Worm (Caenorhabditis elegans) whole organism, L2 larva: ENCODE data around the gene str-229.

ENCODE experiments used
- C34F6.9 ChIP-seq: fragments of 150-350 bp; optimal IDR thresholded peaks from 2 replicates; lab custom pipeline; 2014; ENCODE audit warnings: missing biosample characterization, missing genetic modification characterization
- F13H6.1 ChIP-seq: sonication (generic microtip); optimal IDR thresholded peaks from 2 replicates; lab custom pipeline; 2016; ENCODE audit warnings: missing genetic modification characterization, missing compliant biosample characterization
- R02D3.7 ChIP-seq: fragments of 150-350 bp; optimal IDR thresholded peaks from 2 replicates; lab custom pipeline; 2014; ENCODE audit warnings: missing biosample characterization, missing genetic modification characterization
- ZK546.5 ChIP-seq: sonication (generic microtip); optimal IDR thresholded peaks from 2 replicates; lab custom pipeline; 2017; ENCODE audit warnings: missing biosample characterization, missing genetic modification characterization
- alr-1 ChIP-seq: fragments of 150-350 bp; optimal IDR thresholded peaks from 2 replicates; lab custom pipeline; 2014; ENCODE audit warnings: missing biosample characterization, missing genetic modification characterization
- aly-2 ChIP-seq: fragments of 150-350 bp; optimal IDR thresholded peaks from 2 replicates; lab custom pipeline; 2014; ENCODE audit warnings: missing biosample characterization, missing genetic modification characterization
- ama-1 ChIP-seq: fragments of 150-350 bp; optimal IDR thresholded peaks from 2 replicates; lab custom pipeline; 2018; ENCODE audit warnings: inconsistent platforms
- blmp-1 ChIP-seq: sonication (generic microtip); optimal IDR thresholded peaks from 2 replicates; lab custom pipeline; 2017; ENCODE audit warnings: missing genetic modification characterization, mild to moderate bottlenecking, missing compliant biosample characterization, antibody characterized with exemption, moderate library complexity; ENCODE audit not compliant: insufficient read depth
- ceh-82 ChIP-seq: fragments of 150-350 bp; optimal IDR thresholded peaks from 2 replicates; lab custom pipeline; 2014; ENCODE audit warnings: missing biosample characterization, missing genetic modification characterization
- crh-2 ChIP-seq: sonication (generic microtip); optimal IDR thresholded peaks from 2 replicates; lab custom pipeline; 2017; ENCODE audit warnings: missing biosample characterization, missing genetic modification characterization
- dmd-4 ChIP-seq: sonication (generic microtip); optimal IDR thresholded peaks from 2 replicates; lab custom pipeline; 2017; ENCODE audit warnings: missing biosample characterization, missing genetic modification characterization
- egl-27 ChIP-seq: sonication (generic microtip); optimal IDR thresholded peaks from 3 replicates; lab custom pipeline; 2017; ENCODE audit warnings: missing biosample characterization, missing genetic modification reagents, missing genetic modification characterization
- elt-1 ChIP-seq: fragments of 150-350 bp; optimal IDR thresholded peaks from 2 replicates; lab custom pipeline; 2014; ENCODE audit warnings: missing biosample characterization, missing genetic modification characterization
- elt-3 ChIP-seq: sonication (generic microtip); optimal IDR thresholded peaks from 2 replicates; lab custom pipeline; 2017; ENCODE audit warnings: missing biosample characterization, missing genetic modification characterization
- fos-1 ChIP-seq: fragments of 150-350 bp; optimal IDR thresholded peaks from 2 replicates; lab custom pipeline; 2014; ENCODE audit warnings: missing biosample characterization, missing genetic modification characterization
- gmeb-1 ChIP-seq: fragments of 150-350 bp; optimal IDR thresholded peaks from 2 replicates; lab custom pipeline; 2014; ENCODE audit warnings: missing biosample characterization, missing genetic modification characterization
- lin-13 ChIP-seq: fragments of 150-350 bp; optimal IDR thresholded peaks from 2 replicates; lab custom pipeline; 2014; ENCODE audit warnings: missing biosample characterization, missing genetic modification reagents, missing genetic modification characterization
- lin-39 ChIP-seq: fragments of 150-350 bp; optimal IDR thresholded peaks from 2 replicates; lab custom pipeline; 2014; ENCODE audit warnings: missing biosample characterization, missing genetic modification reagents, missing genetic modification characterization
- lsy-2 ChIP-seq, 2 experiments: fragments of 150-350 bp in 1 of 2; sonication (generic microtip) in 1 of 2; optimal IDR thresholded peaks; 2 replicates each; lab custom pipeline; 2014 to 2017; ENCODE audit warnings: missing biosample characterization in 2 of 2, missing genetic modification characterization in 2 of 2
- mdl-1 ChIP-seq, 2 experiments: fragments of 150-350 bp in 1 of 2; sonication (generic microtip) in 1 of 2; optimal IDR thresholded peaks; 2 replicates each; lab custom pipeline; 2017; ENCODE audit warnings: missing biosample characterization in 2 of 2, missing genetic modification characterization in 2 of 2
- nhr-11 ChIP-seq: fragments of 150-350 bp; optimal IDR thresholded peaks from 2 replicates; lab custom pipeline; 2014; ENCODE audit warnings: missing biosample characterization, missing genetic modification characterization
- nhr-21 ChIP-seq: fragments of 150-350 bp; optimal IDR thresholded peaks from 2 replicates; lab custom pipeline; 2014; ENCODE audit warnings: missing biosample characterization, missing genetic modification characterization
- nhr-23 ChIP-seq: fragments of 150-350 bp; optimal IDR thresholded peaks from 2 replicates; lab custom pipeline; 2014; ENCODE audit warnings: missing biosample characterization, missing genetic modification reagents, missing genetic modification characterization
- nhr-237 ChIP-seq: fragments of 150-350 bp; optimal IDR thresholded peaks from 2 replicates; lab custom pipeline; 2014; ENCODE audit warnings: missing biosample characterization, missing genetic modification characterization
- nhr-6 ChIP-seq: fragments of 150-350 bp; optimal IDR thresholded peaks from 2 replicates; lab custom pipeline; 2014; ENCODE audit warnings: missing biosample characterization, missing genetic modification characterization
- nhr-77 ChIP-seq: fragments of 150-350 bp; optimal IDR thresholded peaks from 2 replicates; lab custom pipeline; 2014; ENCODE audit warnings: missing biosample characterization, missing genetic modification characterization
- peb-1 ChIP-seq: fragments of 150-350 bp; optimal IDR thresholded peaks from 2 replicates; lab custom pipeline; 2014; ENCODE audit warnings: missing biosample characterization, missing genetic modification characterization
- skn-1 ChIP-seq: sonication (generic microtip); optimal IDR thresholded peaks from 2 replicates; lab custom pipeline; 2017; ENCODE audit warnings: missing biosample characterization, missing genetic modification characterization
- sma-3 ChIP-seq: sonication (generic microtip); optimal IDR thresholded peaks from 2 replicates; lab custom pipeline; 2016; ENCODE audit warnings: missing genetic modification reagents, missing genetic modification characterization, missing compliant biosample characterization
- sma-9 ChIP-seq, 2 experiments: fragments of 150-350 bp in 1 of 2; sonication (generic microtip) in 1 of 2; optimal IDR thresholded peaks; 2 replicates each; lab custom pipeline; 2014 to 2016; ENCODE audit warnings: missing genetic modification characterization in 2 of 2, mild to moderate bottlenecking in 1 of 2, missing biosample characterization in 1 of 2, missing compliant biosample characterization in 1 of 2, missing genetic modification reagents in 1 of 2, moderate library complexity in 1 of 2
- snpc-4 ChIP-seq: fragments of 150-350 bp; optimal IDR thresholded peaks from 2 replicates; lab custom pipeline; 2014; ENCODE audit warnings: missing biosample characterization, missing genetic modification characterization
- unc-39 ChIP-seq: fragments of 150-350 bp; optimal IDR thresholded peaks from 2 replicates; lab custom pipeline; 2014; ENCODE audit warnings: missing biosample characterization, missing genetic modification characterization
- unc-55 ChIP-seq: fragments of 150-350 bp; sonication (generic microtip); optimal IDR thresholded peaks from 3 replicates; lab custom pipeline; 2014; ENCODE audit warnings: missing biosample characterization, missing genetic modification reagents, missing genetic modification characterization
- unc-62 ChIP-seq: fragments of 150-350 bp; optimal IDR thresholded peaks from 2 replicates; lab custom pipeline; 2014; ENCODE audit warnings: missing biosample characterization, missing genetic modification reagents, missing genetic modification characterization
- zag-1 ChIP-seq: fragments of 150-350 bp; optimal IDR thresholded peaks from 2 replicates; lab custom pipeline; 2014; ENCODE audit warnings: missing biosample characterization, missing genetic modification characterization

The str-229 gene

ce11 chrV:3902458-3903157, at the start of gene str-229, which contains the start of gene srh-190:
TSS of gene str-229 (minus strand) at chrV:3902558.
TSS of gene srh-190 (plus strand) at chrV:3903107.
- TF ChIP-seq aly-2 (no peak), blmp-1 (no peak), lin-13 (GFP tag; lab: Kevin White, UChicago) (no peak), lsy-2 (tag; optimal IDR thresholded peaks at IDR 0.05; lab: Kevin White, UChicago) (no peak), R02D3.7 (tag; lab: Kevin White, UChicago) (no peak), egl-27 (tag; lab: Kevin White, UChicago) (no peak), zag-1 (no peak), nhr-23 (tag; lab: Kevin White, UChicago) (no peak), ZK546.5 (tag; lab: Kevin White, UChicago) (no peak), unc-62 (no peak), sma-3 (GFP tag; lab: Kevin White, UChicago) (no peak), ceh-82 (tag; lab: Kevin White, UChicago) (no peak), nhr-11 (tag; lab: Kevin White, UChicago) (no peak)

- TF ChIP-seq aly-2 (no peak), crh-2 (tag; lab: Kevin White, UChicago) (no peak), ama-1 (lab: Kevin White, UChicago) (no peak), snpc-4 (tag; lab: Kevin White, UChicago) (no peak), lin-39 (tag; lab: Kevin White, UChicago) (no peak), nhr-6 (tag; lab: Kevin White, UChicago) (no peak), fos-1 (no peak), mdl-1 (tag; optimal IDR thresholded peaks at IDR 0.05; lab: Kevin White, UChicago) (no peak), unc-55 (GFP tag; lab: Kevin White, UChicago) (no peak), R02D3.7 (tag; lab: Kevin White, UChicago) (no peak), sma-9 (GFP tag; optimal IDR thresholded peaks at IDR 0.05; lab: Kevin White, UChicago) (no peak), sma-9 (tag; optimal IDR thresholded peaks at IDR 0.05; lab: Kevin White, UChicago) (no peak), unc-39 (tag; lab: Kevin White, UChicago) (no peak), elt-3 (tag; lab: Kevin White, UChicago) (no peak), nhr-237 (tag; lab: Kevin White, UChicago) (no peak), C34F6.9 (no peak)
These were observed 47.4 kb upstream of the str-229 start, which contains the start of gene dach-1 for ce11 chrV:3949723-3950122. TSS of gene dach-1 (plus strand) at chrV:3950023.

- TF ChIP-seq fos-1: no peak
These were observed 42.7 kb upstream of the str-229 start, which contains the start of gene cyp-35B3 for ce11 chrV:3945053-3945452. TSS of gene cyp-35B3 (plus strand) at chrV:3945353.

- TF ChIP-seq R02D3.7 (tag; lab: Kevin White, UChicago): no peak
- TF ChIP-seq nhr-21 (tag; lab: Kevin White, UChicago): no peak
- no peak for TF ChIP-seq elt-1 (tag; lab: Kevin White, UChicago)
- TF ChIP-seq C34F6.9: no peak
- no peak for TF ChIP-seq aly-2
These were observed 41.0 kb upstream of the str-229 start for ce11 chrV:3943364-3943763.

- TF ChIP-seq lin-39 (tag; lab: Kevin White, UChicago) (no peak), nhr-237 (tag; lab: Kevin White, UChicago) (no peak), nhr-77 (tag; lab: Kevin White, UChicago) (no peak), R02D3.7 (tag; lab: Kevin White, UChicago) (no peak), crh-2 (tag; lab: Kevin White, UChicago) (no peak), peb-1 (tag; lab: Kevin White, UChicago) (no peak), F13H6.1 (tag; lab: Kevin White, UChicago) (no peak), alr-1 (no peak), ceh-82 (tag; lab: Kevin White, UChicago) (no peak), nhr-6 (tag; lab: Kevin White, UChicago) (no peak), dmd-4 (tag; lab: Kevin White, UChicago) (no peak), nhr-21 (tag; lab: Kevin White, UChicago) (no peak), blmp-1 (no peak), unc-55 (GFP tag; lab: Kevin White, UChicago) (no peak), skn-1 (tag; lab: Kevin White, UChicago) (no peak), gmeb-1 (no peak), snpc-4 (tag; lab: Kevin White, UChicago) (no peak), elt-1 (tag; lab: Kevin White, UChicago) (no peak)
These were observed 39.5 kb upstream of the str-229 start, which contains the start of gene cyp-35B2 for ce11 chrV:3941860-3942259. TSS of gene cyp-35B2 (plus strand) at chrV:3942160.
